Worm (Caenorhabditis elegans) whole organism, L1 larva: ENCODE results near the gene C02F4.5.

Source experiments
- C16A3.4 ChIP-seq: fragments of 150-350 bp; optimal IDR thresholded peaks from 2 replicates; lab custom pipeline; 2014; ENCODE audit warnings: missing biosample characterization, missing genetic modification characterization
- C34B4.2 ChIP-seq: sonication (generic microtip); optimal IDR thresholded peaks from 2 replicates; lab custom pipeline; 2017; ENCODE audit warnings: mild to moderate bottlenecking, missing genetic modification characterization, missing compliant biosample characterization
- F16B12.6 ChIP-seq: fragments of 150-350 bp; optimal IDR thresholded peaks from 2 replicates; lab custom pipeline; 2014; ENCODE audit warnings: missing biosample characterization, missing genetic modification characterization
- Y116A8C.19 ChIP-seq: sonication (generic microtip); optimal IDR thresholded peaks from 2 replicates; lab custom pipeline; 2016; ENCODE audit warnings: missing compliant biosample characterization, missing genetic modification characterization, borderline replicate concordance
- aly-2 ChIP-seq: fragments of 150-350 bp; optimal IDR thresholded peaks from 2 replicates; lab custom pipeline; 2014; ENCODE audit warnings: missing biosample characterization, missing genetic modification characterization
- ceh-63 ChIP-seq: fragments of 200-800 bp; sonication (Bioruptor generic); optimal IDR thresholded peaks from 2 replicates; lab custom pipeline; 2018; ENCODE audit warnings: mild to moderate bottlenecking, missing genetic modification characterization, missing compliant biosample characterization
- ceh-8 ChIP-seq: fragments of 200-800 bp; sonication (Bioruptor generic); optimal IDR thresholded peaks from 2 replicates; lab custom pipeline; 2018; ENCODE audit warnings: mild to moderate bottlenecking, missing genetic modification characterization, moderate library complexity, missing compliant biosample characterization
- ceh-82 ChIP-seq, 3 experiments: fragments of 150-350 bp in 1 of 3; sonication (generic microtip) in 2 of 3; optimal IDR thresholded peaks; 2 replicates each; lab custom pipeline; 2014 to 2017; ENCODE audit warnings: missing biosample characterization in 3 of 3, missing genetic modification characterization in 3 of 3
- ceh-88 ChIP-seq: fragments of 200-800 bp; sonication (Bioruptor generic); IDR thresholded peaks from 2 replicates; pipeline ENCODE4 v1.3.6; 2022; ENCODE audit warnings: missing genetic modification characterization, missing compliant biosample characterization
- ces-1 ChIP-seq: fragments of 150-350 bp; optimal IDR thresholded peaks from 2 replicates; lab custom pipeline; 2014; ENCODE audit warnings: missing biosample characterization, missing genetic modification reagents, missing genetic modification characterization
- dpl-1 ChIP-seq, 3 experiments: fragments of 150-350 bp in 2 of 3; sonication (generic microtip) in 1 of 3; optimal IDR thresholded peaks; 2 replicates each; lab custom pipeline; 2014 to 2017; ENCODE audit warnings: missing biosample characterization in 3 of 3, missing genetic modification characterization in 3 of 3, missing genetic modification reagents in 3 of 3
- dsc-1 ChIP-seq: sonication (generic microtip); optimal IDR thresholded peaks from 2 replicates; lab custom pipeline; 2016; ENCODE audit warnings: mild to moderate bottlenecking, missing genetic modification characterization, missing compliant biosample characterization
- efl-3 ChIP-seq: fragments of 200-800 bp; sonication (Bioruptor generic); optimal IDR thresholded peaks from 2 replicates; lab custom pipeline; 2018; ENCODE audit warnings: mild to moderate bottlenecking, missing genetic modification characterization, missing compliant biosample characterization
- egl-13 ChIP-seq: sonication (generic microtip); optimal IDR thresholded peaks from 2 replicates; lab custom pipeline; 2016; ENCODE audit warnings: missing genotype, missing genetic modification reagents, missing genetic modification characterization, missing compliant biosample characterization
- egl-27 ChIP-seq, 2 experiments: fragments of 150-350 bp in 1 of 2; sonication (generic microtip); optimal IDR thresholded peaks; 3 replicates each; lab custom pipeline; 2017 to 2018; ENCODE audit warnings: missing biosample characterization in 2 of 2, missing genetic modification characterization in 2 of 2, missing genetic modification reagents in 2 of 2
- elt-3 ChIP-seq, 6 experiments: fragments of 150-350 bp in 1 of 6; sonication (generic microtip); optimal IDR thresholded peaks; 2 replicates each; lab custom pipeline; 2017 to 2018; ENCODE audit warnings: missing biosample characterization in 6 of 6, missing genetic modification characterization in 6 of 6, inconsistent platforms in 1 of 6
- fkh-10 ChIP-seq: sonication (generic microtip); optimal IDR thresholded peaks from 2 replicates; lab custom pipeline; 2017; ENCODE audit warnings: missing biosample characterization, missing genetic modification reagents, missing genetic modification characterization
- fkh-4 ChIP-seq: sonication (generic microtip); optimal IDR thresholded peaks from 2 replicates; lab custom pipeline; 2016; ENCODE audit warnings: missing compliant biosample characterization, missing genetic modification characterization, borderline replicate concordance
- fkh-8 ChIP-seq: sonication (generic microtip); optimal IDR thresholded peaks from 2 replicates; lab custom pipeline; 2016; ENCODE audit warnings: mild to moderate bottlenecking, missing genetic modification characterization, missing compliant biosample characterization
- fos-1 ChIP-seq: fragments of 150-350 bp; optimal IDR thresholded peaks from 2 replicates; lab custom pipeline; 2014; ENCODE audit warnings: missing biosample characterization, missing genetic modification characterization
- grh-1 ChIP-seq: fragments of 200-800 bp; sonication (Bioruptor generic); IDR thresholded peaks from 2 replicates; pipeline ENCODE4 v1.3.6; 2022; ENCODE audit warnings: missing genetic modification reagents, missing genetic modification characterization, missing compliant biosample characterization
- hlh-4 ChIP-seq: sonication (generic microtip); optimal IDR thresholded peaks from 2 replicates; lab custom pipeline; 2016; ENCODE audit warnings: mild to moderate bottlenecking, missing genetic modification characterization, missing compliant biosample characterization
- hpl-2 ChIP-seq: fragments of 150-350 bp; optimal IDR thresholded peaks from 2 replicates; lab custom pipeline; 2014; ENCODE audit warnings: missing biosample characterization, missing genetic modification reagents, missing genetic modification characterization
- jun-1 ChIP-seq: fragments of 150-350 bp; optimal IDR thresholded peaks from 2 replicates; lab custom pipeline; 2014; ENCODE audit warnings: missing biosample characterization, missing genetic modification reagents, missing genetic modification characterization
- lin-13 ChIP-seq: fragments of 150-350 bp; optimal IDR thresholded peaks from 2 replicates; lab custom pipeline; 2014; ENCODE audit warnings: missing biosample characterization, missing genetic modification reagents, missing genetic modification characterization
- lin-15B ChIP-seq: fragments of 150-350 bp; sonication (generic microtip); optimal IDR thresholded peaks from 3 replicates; lab custom pipeline; 2014; ENCODE audit warnings: missing biosample characterization, missing genetic modification characterization
- lin-35 ChIP-seq, 2 experiments: fragments of 150-350 bp; optimal IDR thresholded peaks; 2 replicates each; lab custom pipeline; 2014; ENCODE audit warnings: missing biosample characterization in 2 of 2, missing genetic modification characterization in 2 of 2, missing genetic modification reagents in 2 of 2
- lin-39 ChIP-seq: fragments of 150-350 bp; optimal IDR thresholded peaks from 2 replicates; lab custom pipeline; 2014; ENCODE audit warnings: missing biosample characterization, missing genetic modification reagents, missing genetic modification characterization
- lir-3 ChIP-seq: sonication (generic microtip); optimal IDR thresholded peaks from 2 replicates; lab custom pipeline; 2016; ENCODE audit warnings: mild to moderate bottlenecking, missing genetic modification characterization, moderate library complexity, missing compliant biosample characterization; ENCODE audit not compliant: poor library complexity
- lsy-2 ChIP-seq, 2 experiments: fragments of 150-350 bp; optimal IDR thresholded peaks; 2 replicates each; lab custom pipeline; 2014; ENCODE audit warnings: missing biosample characterization in 2 of 2, missing genetic modification characterization in 2 of 2
- mab-9 ChIP-seq: fragments of 200-800 bp; sonication (Bioruptor generic); IDR thresholded peaks from 2 replicates; pipeline ENCODE4 v1.3.6; 2022; ENCODE audit warnings: missing genetic modification reagents, missing genetic modification characterization, missing compliant biosample characterization
- mdl-1 ChIP-seq, 2 experiments: fragments of 150-350 bp; optimal IDR thresholded peaks; 2 replicates each; lab custom pipeline; 2014 to 2017; ENCODE audit warnings: missing biosample characterization in 2 of 2, missing genetic modification characterization in 2 of 2, inconsistent platforms in 1 of 2
- mef-2 ChIP-seq: fragments of 150-350 bp; optimal IDR thresholded peaks from 2 replicates; lab custom pipeline; 2014; ENCODE audit warnings: missing biosample characterization, missing genetic modification characterization
- nhr-20 ChIP-seq: sonication (generic microtip); optimal IDR thresholded peaks from 2 replicates; lab custom pipeline; 2016; ENCODE audit warnings: mild to moderate bottlenecking, missing genetic modification characterization, missing compliant biosample characterization
- nhr-237 ChIP-seq: fragments of 150-350 bp; optimal IDR thresholded peaks from 2 replicates; lab custom pipeline; 2014; ENCODE audit warnings: missing biosample characterization, missing genetic modification characterization
- nhr-47 ChIP-seq: sonication (generic microtip); optimal IDR thresholded peaks from 2 replicates; lab custom pipeline; 2016; ENCODE audit warnings: mild to moderate bottlenecking, missing genetic modification characterization, moderate library complexity, missing compliant biosample characterization
- nhr-71 ChIP-seq: sonication (generic microtip); optimal IDR thresholded peaks from 2 replicates; lab custom pipeline; 2016; ENCODE audit warnings: mild to moderate bottlenecking, missing genetic modification characterization, moderate library complexity, missing compliant biosample characterization
- nhr-77 ChIP-seq: fragments of 150-350 bp; optimal IDR thresholded peaks from 2 replicates; lab custom pipeline; 2014; ENCODE audit warnings: missing biosample characterization, missing genetic modification characterization
- nhr-90 ChIP-seq: sonication (generic microtip); optimal IDR thresholded peaks from 2 replicates; lab custom pipeline; 2016; ENCODE audit warnings: mild to moderate bottlenecking, missing genetic modification characterization, missing compliant biosample characterization; ENCODE audit not compliant: poor library complexity
- pqm-1 ChIP-seq: sonication (generic microtip); optimal IDR thresholded peaks from 3 replicates; lab custom pipeline; 2017; ENCODE audit warnings: missing biosample characterization, missing genetic modification characterization
- snu-23 ChIP-seq: sonication (generic microtip); optimal IDR thresholded peaks from 2 replicates; lab custom pipeline; 2016; ENCODE audit warnings: missing genetic modification characterization, missing compliant biosample characterization
- swsn-7 ChIP-seq: sonication (generic microtip); optimal IDR thresholded peaks from 2 replicates; lab custom pipeline; 2016; ENCODE audit warnings: missing genetic modification characterization, missing compliant biosample characterization
- tbx-2 ChIP-seq: sonication (generic microtip); optimal IDR thresholded peaks from 2 replicates; lab custom pipeline; 2016; ENCODE audit warnings: missing genetic modification characterization, missing compliant biosample characterization
- tlp-1 ChIP-seq: fragments of 150-350 bp; optimal IDR thresholded peaks from 2 replicates; lab custom pipeline; 2014; ENCODE audit warnings: missing biosample characterization, missing genetic modification characterization
- unc-30 ChIP-seq: sonication (generic microtip); optimal IDR thresholded peaks from 2 replicates; lab custom pipeline; 2017; ENCODE audit warnings: missing biosample characterization, missing genetic modification characterization
- unc-62 ChIP-seq: fragments of 150-350 bp; optimal IDR thresholded peaks from 2 replicates; lab custom pipeline; 2014; ENCODE audit warnings: missing biosample characterization, missing genetic modification reagents, missing genetic modification characterization
- unc-86 ChIP-seq: sonication (generic microtip); optimal IDR thresholded peaks from 2 replicates; lab custom pipeline; 2016; ENCODE audit warnings: missing genetic modification characterization, missing compliant biosample characterization
- vab-15 ChIP-seq: sonication (generic microtip); optimal IDR thresholded peaks from 2 replicates; lab custom pipeline; 2017; ENCODE audit warnings: missing genotype, mild to moderate bottlenecking, missing genetic modification characterization, missing compliant biosample characterization
- xbp-1 ChIP-seq: sonication (generic microtip); optimal IDR thresholded peaks from 2 replicates; lab custom pipeline; 2016; ENCODE audit warnings: missing genetic modification characterization, missing compliant biosample characterization
- zag-1 ChIP-seq: fragments of 150-350 bp; optimal IDR thresholded peaks from 2 replicates; lab custom pipeline; 2014; ENCODE audit warnings: missing biosample characterization, missing genetic modification characterization
- zip-4 ChIP-seq: fragments of 200-800 bp; sonication (Bioruptor generic); optimal IDR thresholded peaks from 2 replicates; lab custom pipeline; 2018; ENCODE audit warnings: mild to moderate bottlenecking, missing genetic modification characterization, moderate library complexity, missing compliant biosample characterization
- ztf-11 ChIP-seq, 2 experiments: sonication (generic microtip); optimal IDR thresholded peaks; 2 replicates each; lab custom pipeline; 2016 to 2017; ENCODE audit warnings: missing genetic modification characterization in 2 of 2, missing biosample characterization in 1 of 2, missing compliant biosample characterization in 1 of 2
- ztf-4 ChIP-seq: fragments of 150-350 bp; optimal IDR thresholded peaks from 2 replicates; lab custom pipeline; 2014; ENCODE audit warnings: missing biosample characterization, missing genetic modification characterization

Gene C02F4.5

DNA sequence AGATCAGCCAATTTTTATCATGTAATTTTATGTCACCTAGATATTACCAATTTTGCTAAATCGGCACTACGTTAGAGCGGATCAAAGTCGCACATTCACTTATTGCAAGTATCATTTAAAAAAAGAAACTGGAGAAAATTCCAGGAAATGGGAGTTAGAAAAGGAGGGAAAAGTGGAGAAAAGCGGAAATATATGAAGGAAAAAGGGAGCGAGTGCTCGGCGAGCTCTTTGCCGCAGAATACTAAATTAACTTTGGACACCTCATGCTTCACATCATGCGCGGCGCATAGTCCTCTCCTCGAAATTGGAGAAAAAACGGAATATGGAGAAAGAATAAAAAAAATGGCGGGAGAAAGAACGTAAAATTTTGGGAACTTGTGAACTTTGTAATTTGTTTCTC lies 16.4 kb downstream of the C02F4.5 start:
- no peak for TF ChIP-seq ceh-88 (GFP tag; lab: Robert Waterston, UW)
- no peak for TF ChIP-seq nhr-237 (tag; lab: Kevin White, UChicago)
- no peak for TF ChIP-seq lin-13
- no peak for TF ChIP-seq hlh-4
- TF ChIP-seq efl-3 (GFP tag; lab: Kevin White, UChicago): no peak
- no peak for TF ChIP-seq fos-1 (tag; lab: Kevin White, UChicago)
- peak; percentile 58 for TF ChIP-seq mef-2 (tag; lab: Kevin White, UChicago)
- no peak for TF ChIP-seq pqm-1
- TF ChIP-seq C16A3.4: no peak
- no peak for TF ChIP-seq zip-4 (GFP tag; lab: Kevin White, UChicago)
- TF ChIP-seq tlp-1: no peak
- no peak for TF ChIP-seq lir-3
- no peak for TF ChIP-seq grh-1 (GFP tag; lab: Robert Waterston, UW)
- TF ChIP-seq snu-23 (GFP tag; lab: Kevin White, UChicago): peak; percentile 29
- TF ChIP-seq mab-9 (GFP tag; lab: Robert Waterston, UW): no peak
- TF ChIP-seq mdl-1 (tag; optimal IDR thresholded peaks at IDR 0.05; lab: Kevin White, UChicago): no peak
- peak; percentile 45 for TF ChIP-seq swsn-7
- TF ChIP-seq lsy-2 (tag; optimal IDR thresholded peaks at IDR 0.05; lab: Kevin White, UChicago): peak in 1 of 2 experiments; percentile 1
- TF ChIP-seq fkh-4 (tag; lab: Kevin White, UChicago): no peak
- TF ChIP-seq lin-15B: no peak
- TF ChIP-seq nhr-90 (tag; lab: Kevin White, UChicago): no peak
- TF ChIP-seq dpl-1 (GFP tag; optimal IDR thresholded peaks at IDR 0.05; lab: Kevin White, UChicago): no peak
- TF ChIP-seq nhr-71 (tag; lab: Kevin White, UChicago): peak; percentile 73
- TF ChIP-seq lin-39 (tag; lab: Kevin White, UChicago): no peak
- TF ChIP-seq C34B4.2 (tag; lab: Kevin White, UChicago): no peak
- TF ChIP-seq fkh-10 (GFP tag; lab: Kevin White, UChicago): peak; percentile 86
- peak; percentile 68 for TF ChIP-seq nhr-47 (tag; lab: Kevin White, UChicago)
- no peak for TF ChIP-seq elt-3 (tag; optimal IDR thresholded peaks at IDR 0.05; lab: Kevin White, UChicago)
- TF ChIP-seq unc-30 (tag; lab: Kevin White, UChicago): no peak
- TF ChIP-seq Y116A8C.19 (tag; lab: Kevin White, UChicago): no peak
- peak in 1 of 2 experiments; percentile 18 for TF ChIP-seq lin-35 (GFP tag; optimal IDR thresholded peaks at IDR 0.05; lab: Kevin White, UChicago)
- TF ChIP-seq ztf-11 (tag; optimal IDR thresholded peaks at IDR 0.05; lab: Kevin White, UChicago): no peak
- peak in 1 of 3 experiments; percentile 8 for TF ChIP-seq ceh-82 (tag; optimal IDR thresholded peaks at IDR 0.05; lab: Kevin White, UChicago)
- TF ChIP-seq zag-1: no peak
- TF ChIP-seq egl-27 (tag; optimal IDR thresholded peaks at IDR 0.05; lab: Kevin White, UChicago): no peak
- TF ChIP-seq unc-62 (GFP tag; lab: Kevin White, UChicago): no peak
- TF ChIP-seq ztf-4: no peak
- peak; percentile 32 for TF ChIP-seq tbx-2 (tag; lab: Kevin White, UChicago)
- no peak for TF ChIP-seq ceh-8 (GFP tag; lab: Kevin White, UChicago)
- no peak for TF ChIP-seq hpl-2 (GFP tag; lab: Kevin White, UChicago)
- TF ChIP-seq nhr-20 (tag; lab: Kevin White, UChicago): no peak
- peak; percentile 93 for TF ChIP-seq unc-86 (tag; lab: Kevin White, UChicago)
- TF ChIP-seq aly-2 (tag; lab: Kevin White, UChicago): no peak
- no peak for TF ChIP-seq F16B12.6 (tag; lab: Kevin White, UChicago)
- peak; percentile 22 for TF ChIP-seq xbp-1 (tag; lab: Kevin White, UChicago)
- TF ChIP-seq jun-1: no peak
- TF ChIP-seq egl-13 (tag; lab: Kevin White, UChicago): peak; percentile 87
- TF ChIP-seq ceh-63 (GFP tag; lab: Kevin White, UChicago): no peak
- TF ChIP-seq fkh-8 (tag; lab: Kevin White, UChicago): peak; percentile 77
- peak; percentile 26 for TF ChIP-seq dsc-1 (tag; lab: Kevin White, UChicago)
- TF ChIP-seq vab-15: no peak
- no peak for TF ChIP-seq nhr-77 (tag; lab: Kevin White, UChicago)
- no peak for TF ChIP-seq ces-1
